Fruit fly (Drosophila melanogaster) S2 (cell line): ENCODE results near the gene mRpL19.

Experiments used
- CG8478 ChIP-seq: fragments of >200 bp; optimal IDR thresholded peaks from 2 replicates; lab custom pipeline; 2018
- CTCF ChIP-seq, 2 experiments: fragments of >200 bp; optimal IDR thresholded peaks; 2 replicates each; lab custom pipeline; 2018

The mRpL19 gene

dm6 chr3R:8664699-8665340 is 9.1 kb upstream of the mRpL19 start:
- TF ChIP-seq CG8478 (lab: Kevin White, UChicago) (no peak), CTCF (optimal IDR thresholded peaks at IDR 0.05; lab: Kevin White, UChicago) (no peak)

DNA sequence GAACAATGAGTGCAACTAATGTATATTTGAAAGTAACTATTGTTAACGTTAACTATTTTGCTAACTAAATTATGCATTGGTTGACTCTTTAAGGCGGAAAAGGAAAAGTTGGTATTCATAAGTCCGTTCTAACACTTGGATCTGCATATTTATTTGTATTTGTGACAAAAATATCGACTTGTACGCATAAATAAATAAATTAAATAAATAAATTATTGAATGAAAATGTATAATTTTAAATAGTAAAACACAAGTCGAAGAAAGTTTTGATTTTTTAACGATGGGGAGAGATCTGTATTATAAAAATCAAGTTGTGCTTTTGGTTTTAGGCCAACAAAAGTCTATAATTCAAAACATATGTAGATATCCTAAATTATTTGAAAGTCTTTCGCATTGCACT is 6.3 kb upstream of the mRpL19 start, which contains the start of gene CG8036:
Gene CG8036 (plus strand): TSS at position 301 of the 400 bp plus-strand sequence.
- TF ChIP-seq CG8478 (lab: Kevin White, UChicago) (no peak), CTCF (optimal IDR thresholded peaks at IDR 0.05; lab: Kevin White, UChicago) (no peak)

DNA sequence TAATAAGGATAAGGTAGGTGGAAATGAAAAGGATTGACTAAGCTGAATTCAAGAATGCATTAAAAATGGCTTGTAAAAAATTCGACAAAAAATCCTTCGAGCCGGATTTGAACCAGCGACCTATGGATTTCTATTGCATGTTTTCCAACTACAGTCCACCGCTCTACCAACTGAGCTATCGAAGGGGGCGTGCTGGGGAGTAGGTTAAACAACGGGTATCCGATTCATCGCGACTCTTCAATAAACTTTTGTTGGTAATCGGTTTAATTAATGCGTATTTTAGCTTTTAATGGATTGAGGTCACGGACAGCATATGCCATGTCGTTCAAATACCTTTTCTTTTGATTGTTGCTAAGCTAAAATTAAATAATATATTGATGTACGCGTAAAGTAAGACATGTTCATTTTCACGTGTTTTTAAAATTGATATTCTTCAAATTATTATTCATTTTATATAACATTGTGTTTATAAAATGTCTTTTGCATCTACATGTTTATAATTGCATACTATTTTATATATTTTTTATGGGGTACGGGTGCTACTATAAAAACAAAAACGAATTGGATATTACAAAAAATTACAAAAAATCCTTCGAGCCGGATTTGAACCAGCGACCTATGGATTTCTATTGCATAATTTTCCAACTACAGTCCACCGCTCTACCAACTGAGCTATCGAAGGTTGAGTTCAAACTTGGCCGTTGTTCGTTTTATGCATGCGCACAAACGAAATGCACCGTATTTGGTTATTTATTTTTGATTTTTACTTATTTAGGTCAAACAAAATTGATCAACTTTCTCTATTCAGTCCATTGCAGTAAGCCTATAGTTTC is 5.7 kb upstream of the mRpL19 start:
- no peak for TF ChIP-seq CTCF (optimal IDR thresholded peaks at IDR 0.05; lab: Kevin White, UChicago)
- no peak for TF ChIP-seq CG8478 (lab: Kevin White, UChicago)

- TF ChIP-seq CTCF (optimal IDR thresholded peaks at IDR 0.05; lab: Kevin White, UChicago) (no peak), CG8478 (lab: Kevin White, UChicago) (no peak)
Measured at dm6 chr3R:8669029-8669707, 4.7 kb upstream of the mRpL19 start.

DNA sequence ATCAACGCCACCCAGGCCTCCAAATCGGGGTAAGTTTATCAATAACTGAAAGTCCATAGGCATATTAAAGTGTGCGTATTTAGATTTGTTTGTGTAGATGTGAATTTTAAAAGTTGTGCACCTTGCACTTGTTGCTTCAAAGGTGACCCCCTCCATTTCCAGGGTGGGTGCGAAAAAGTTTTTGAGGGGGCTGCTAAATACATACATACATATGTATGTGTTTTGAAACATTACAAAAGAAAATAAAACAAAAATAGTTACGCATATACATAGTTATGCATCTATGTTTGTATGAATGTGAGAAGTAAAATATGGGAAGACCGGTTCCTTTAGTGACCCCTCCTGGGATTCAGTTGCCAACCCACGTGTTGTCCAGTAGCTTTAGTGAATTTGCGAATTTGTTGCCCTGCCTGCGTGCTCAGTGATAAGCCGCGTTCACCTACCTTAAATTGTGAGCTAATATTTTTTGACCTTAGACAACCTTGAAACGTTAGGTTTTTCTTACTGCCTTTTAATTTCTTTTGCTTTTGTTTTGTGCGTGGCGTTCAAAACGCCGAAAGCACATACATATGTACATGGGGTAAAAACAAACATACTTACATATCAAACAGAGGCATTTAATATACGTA is 3.9 kb upstream of the mRpL19 start:
- no peak for TF ChIP-seq CTCF (optimal IDR thresholded peaks at IDR 0.05; lab: Kevin White, UChicago)
- TF ChIP-seq CG8478 (lab: Kevin White, UChicago), result no peak

DNA sequence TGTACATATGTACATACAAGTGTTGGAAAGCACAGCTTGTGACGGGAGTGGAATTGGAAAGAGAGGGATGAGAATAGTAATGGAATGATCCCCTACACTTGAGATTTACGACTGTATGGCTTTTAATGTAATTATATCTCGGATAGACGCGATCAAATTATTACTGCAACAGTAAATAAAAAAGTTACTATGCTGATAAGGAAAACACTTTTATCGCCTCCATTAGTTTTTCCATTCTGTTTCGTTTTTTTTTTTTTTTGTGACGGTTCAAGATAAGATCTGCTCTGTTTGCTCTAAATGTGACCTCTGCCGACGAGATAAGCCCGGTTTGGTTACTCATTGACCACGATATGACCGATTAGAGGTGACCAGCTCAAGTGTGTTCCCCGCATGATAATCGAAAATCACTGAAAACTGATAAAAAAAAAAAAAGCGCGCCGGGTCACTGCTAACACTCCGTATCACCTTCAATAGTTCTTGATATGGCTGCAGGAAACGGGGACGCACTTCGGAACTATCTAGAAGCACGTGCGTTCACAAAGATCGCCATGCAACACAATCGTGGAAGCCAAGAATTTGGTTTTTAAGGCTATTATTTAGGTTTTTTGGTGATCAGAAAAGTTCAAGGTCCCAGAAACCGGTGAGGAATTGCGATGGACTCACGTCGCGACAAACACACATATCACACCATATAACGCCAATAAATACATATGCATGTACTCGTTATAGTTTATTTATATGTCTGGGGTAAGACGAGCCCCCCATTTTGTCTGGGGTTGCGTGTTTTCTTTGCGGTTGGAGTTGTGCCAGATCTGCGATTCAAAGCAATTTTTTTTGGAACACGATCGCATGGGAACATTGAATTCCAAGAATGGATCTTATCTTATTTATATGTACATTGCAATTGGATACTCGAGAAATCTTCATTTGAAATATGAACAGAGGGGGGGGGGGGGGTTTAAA is 3.1 kb upstream of the mRpL19 start, which contains the start of gene p:
Gene p (minus strand): TSS at position 156 of the 963 bp plus-strand sequence.
- TF ChIP-seq CG8478 (lab: Kevin White, UChicago) (no peak), CTCF (optimal IDR thresholded peaks at IDR 0.05; lab: Kevin White, UChicago) (no peak)

dm6 chr3R:8676560-8677000 is 2.7 kb downstream of the mRpL19 start, which contains the start of the genes Unc50, CG11755 and CG8043:
Gene Unc50 (minus strand): TSS chr3R:8676613.
Gene CG11755 (plus strand): TSS chr3R:8676915.
Gene CG8043 (plus strand): TSS chr3R:8676915.
- TF ChIP-seq CG8478 (lab: Kevin White, UChicago) (no peak), CTCF (optimal IDR thresholded peaks at IDR 0.05; lab: Kevin White, UChicago) (no peak)

dm6 chr3R:8679934-8680333 is 6.0 kb downstream of the mRpL19 start, which contains the start of gene CG33325:
Gene CG33325 (minus strand): TSS chr3R:8680034.
- no peak for TF ChIP-seq CTCF (optimal IDR thresholded peaks at IDR 0.05; lab: Kevin White, UChicago)
- no peak for TF ChIP-seq CG8478 (lab: Kevin White, UChicago)

DNA sequence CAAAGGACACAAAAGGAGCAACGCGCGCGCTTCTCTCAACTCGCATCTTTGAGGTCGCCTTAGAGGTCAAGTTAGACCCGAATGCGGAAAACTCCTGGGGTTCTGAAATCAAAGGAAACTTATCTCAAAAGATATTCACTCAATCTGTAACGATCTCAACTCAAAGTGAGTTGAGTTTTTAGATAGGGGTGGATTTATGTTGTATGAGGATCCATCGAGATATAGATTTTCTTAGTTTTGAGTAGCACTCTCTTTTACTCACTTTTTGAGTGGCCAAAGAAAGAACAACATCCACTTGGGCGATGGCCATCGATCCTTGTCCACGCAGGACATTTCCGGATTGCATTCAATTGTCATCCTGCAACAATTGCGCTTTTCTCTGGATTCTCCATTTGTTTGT is 6.7 kb downstream of the mRpL19 start:
- TF ChIP-seq CTCF (optimal IDR thresholded peaks at IDR 0.05; lab: Kevin White, UChicago), result no peak
- no peak for TF ChIP-seq CG8478 (lab: Kevin White, UChicago)

DNA sequence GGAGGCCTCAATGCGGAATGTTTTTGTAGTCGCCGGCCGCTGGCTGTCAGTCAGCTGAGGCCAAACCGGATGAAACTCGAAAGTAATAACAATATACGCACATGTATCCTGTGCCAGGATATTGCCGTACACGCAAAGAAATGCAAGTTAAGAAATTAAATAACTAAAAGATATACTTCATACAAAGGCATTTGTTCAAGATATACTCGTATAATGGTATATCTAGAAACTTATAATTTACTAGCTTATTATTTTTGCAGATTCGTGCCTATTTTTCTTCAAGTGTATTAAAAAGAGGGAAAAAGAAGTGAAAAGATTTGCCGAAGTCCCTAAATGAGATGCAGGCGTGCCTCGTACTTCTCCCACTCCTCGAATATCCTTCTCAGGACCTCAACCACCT is 9.4 kb downstream of the mRpL19 start:
- TF ChIP-seq CTCF (optimal IDR thresholded peaks at IDR 0.05; lab: Kevin White, UChicago) (no peak), CG8478 (lab: Kevin White, UChicago) (no peak)

DNA sequence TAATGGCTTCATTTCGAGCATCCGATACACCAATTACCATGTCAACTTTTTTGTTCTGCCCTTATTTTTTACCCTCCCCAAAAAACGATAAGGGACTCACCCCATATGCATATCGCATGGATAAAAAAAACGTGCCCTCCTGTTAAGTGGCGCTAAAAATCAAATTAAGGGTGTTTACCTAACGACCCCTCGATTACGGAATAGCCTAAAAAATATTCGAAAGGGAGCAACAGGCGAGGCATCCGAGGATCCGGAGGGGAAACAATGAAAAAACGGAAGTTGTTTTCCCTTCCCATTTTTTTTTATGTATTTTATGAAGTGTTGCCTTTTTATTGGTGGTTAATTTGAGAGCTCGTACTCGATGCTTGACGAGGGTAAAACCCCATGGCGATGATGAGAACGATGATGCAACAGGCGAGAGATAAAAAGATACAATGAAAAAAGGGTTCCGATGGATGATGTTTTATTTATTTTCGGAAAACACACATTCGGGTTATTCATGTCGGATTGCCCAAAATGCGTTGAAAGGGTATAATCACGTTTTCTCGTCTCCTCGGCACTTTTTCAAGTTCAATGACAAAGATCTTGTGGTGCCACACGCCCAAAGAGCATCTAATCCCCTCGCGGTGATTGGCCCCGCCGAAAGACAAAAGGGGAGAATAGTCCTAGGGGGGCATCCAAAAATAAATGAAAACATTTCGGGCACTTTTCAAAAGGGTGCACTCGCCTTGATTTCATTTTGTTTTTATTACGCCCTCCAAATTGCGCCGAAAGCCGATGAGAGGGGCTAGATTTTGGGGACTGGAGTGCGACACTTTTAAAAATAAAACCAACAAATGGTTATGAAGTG is 10.6 kb downstream of the mRpL19 start, which contains the start of gene CG44227:
Gene CG44227 (minus strand): TSS at position 849 of the 850 bp plus-strand sequence.
- TF ChIP-seq CG8478 (lab: Kevin White, UChicago) (no peak), CTCF (optimal IDR thresholded peaks at IDR 0.05; lab: Kevin White, UChicago) (no peak)

DNA sequence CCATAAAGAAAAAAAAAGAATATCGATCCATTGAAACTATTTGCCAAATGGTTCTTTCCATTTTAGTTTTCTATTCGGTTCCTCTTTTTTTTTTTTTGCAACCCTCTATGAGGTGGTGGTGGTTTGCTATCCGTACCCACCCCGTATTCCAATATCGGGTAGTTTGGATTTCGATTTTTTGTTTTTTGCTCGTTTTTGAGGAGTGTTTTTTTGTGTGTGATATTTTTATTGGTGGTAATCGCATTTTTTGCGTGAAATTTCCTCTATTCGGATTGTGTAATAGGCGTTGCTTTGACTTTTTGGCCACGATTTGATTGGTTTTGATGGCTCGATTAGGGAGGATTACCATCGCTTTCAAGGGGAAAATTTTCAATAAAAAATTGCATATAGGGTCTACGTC is 12.5 kb downstream of the mRpL19 start:
- TF ChIP-seq CG8478 (lab: Kevin White, UChicago) (no peak), CTCF (optimal IDR thresholded peaks at IDR 0.05; lab: Kevin White, UChicago) (no peak)
